Fruit fly (Drosophila melanogaster): ENCODE measurements around the gene CG10898.

The CG10898 gene

DNA sequence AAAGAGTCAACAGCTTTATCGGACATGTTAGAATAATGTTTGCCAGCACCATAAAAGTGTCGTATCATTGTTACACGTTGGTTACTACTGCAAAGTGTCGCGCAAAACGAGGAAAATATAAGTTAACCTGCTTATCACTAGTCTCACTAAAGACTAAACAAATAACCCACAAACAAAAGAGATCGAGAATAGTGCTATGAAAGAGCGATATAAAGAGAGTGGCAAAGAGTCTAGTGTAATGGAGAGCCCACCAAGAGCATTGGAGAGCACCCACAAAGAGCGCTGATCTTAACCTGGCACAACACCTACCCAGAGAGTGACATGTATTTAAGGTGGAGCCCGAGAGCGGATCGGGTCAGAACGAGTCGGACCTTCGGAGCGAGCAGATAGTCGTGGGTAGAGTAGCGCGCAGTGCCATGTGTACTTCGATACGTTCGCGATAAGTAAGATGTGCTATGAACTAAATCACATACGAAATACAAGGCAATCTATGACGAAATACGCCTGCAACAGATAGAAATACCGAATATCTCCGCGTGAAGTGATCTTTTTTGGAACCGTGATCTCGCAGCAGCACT, 11.4 kb downstream of the CG10898 start, which contains the start of gene Mrp4 (continued):
- TF ChIP-seq CG32532 (GFP tag; IDR thresholded peaks at IDR 0.05) = peak; percentile 78; the same call in 1 of the 2 replicates
- TF ChIP-seq Doc2 (GFP tag; IDR thresholded peaks at IDR 0.05) = no peak
- no peak for TF ChIP-seq Aef1 (GFP tag; IDR thresholded peaks at IDR 0.05)
- TF ChIP-seq hbn (GFP tag; IDR thresholded peaks at IDR 0.05; ENCODE audit: partially characterized antibody) = peak; percentile 66; the same call in 1 of the 2 replicates
- no peak for TF ChIP-seq CG6683 (GFP tag; optimal IDR thresholded peaks at IDR 0.05)
- no peak for TF ChIP-seq CG15696 (tag; optimal IDR thresholded peaks at IDR 0.05)
- TF ChIP-seq jumu (GFP tag; optimal IDR thresholded peaks at IDR 0.05) = no peak
- no peak for TF ChIP-seq CG14667 (GFP tag; IDR thresholded peaks at IDR 0.05)
- TF ChIP-seq bsh (GFP tag; optimal IDR thresholded peaks at IDR 0.05) = peak in 1 of 2 experiments; percentile 16
- TF ChIP-seq sug (tag; optimal IDR thresholded peaks at IDR 0.05) = peak; percentile 38
- TF ChIP-seq sr (GFP tag; IDR thresholded peaks at IDR 0.05) = peak; percentile 58; the same call in 1 of the 3 replicates
- no peak for TF ChIP-seq crc (GFP tag; optimal IDR thresholded peaks at IDR 0.05)
- TF ChIP-seq zf30C (GFP tag; optimal IDR thresholded peaks at IDR 0.05) = no peak
- TF ChIP-seq CG10321 (GFP tag; IDR thresholded peaks at IDR 0.05) = no peak
- TF ChIP-seq run (tag; optimal IDR thresholded peaks at IDR 0.05) = no peak
- TF ChIP-seq Jarid2 (GFP tag; optimal IDR thresholded peaks at IDR 0.05) = peak; percentile 96
- TF ChIP-seq HmgZ (tag; optimal IDR thresholded peaks at IDR 0.05) = peak; percentile 47
- no peak for TF ChIP-seq wor (GFP tag; IDR thresholded peaks at IDR 0.05)
- TF ChIP-seq gem (tag; optimal IDR thresholded peaks at IDR 0.05) = no peak
- no peak for TF ChIP-seq lmd (GFP tag; IDR thresholded peaks at IDR 0.05)
- no peak for TF ChIP-seq CG2889 (GFP tag; IDR thresholded peaks at IDR 0.05)
- TF ChIP-seq CG9797 (GFP tag; optimal IDR thresholded peaks at IDR 0.05) = no peak
- TF ChIP-seq MTF-1 (GFP tag; optimal IDR thresholded peaks at IDR 0.05; ENCODE audit: borderline replicate concordance) = peak; percentile 56
- peak; percentile 27 for TF ChIP-seq scrt (GFP tag; optimal IDR thresholded peaks at IDR 0.05)
- no peak for TF ChIP-seq pnt (GFP tag; optimal IDR thresholded peaks at IDR 0.05)
- no peak for TF ChIP-seq Oaz (GFP tag; IDR thresholded peaks at IDR 0.05)
- TF ChIP-seq HLH54F (GFP tag; optimal IDR thresholded peaks at IDR 0.05) = no peak
- TF ChIP-seq CG14014 (GFP tag; IDR thresholded peaks at IDR 0.05) = peak; percentile 58; the same call in 1 of the 2 replicates
- TF ChIP-seq CG30403 (GFP tag; optimal IDR thresholded peaks at IDR 0.05) = no peak
- peak; percentile 14 for TF ChIP-seq Fer3 (tag; optimal IDR thresholded peaks at IDR 0.05)
- peak; percentile 28 for TF ChIP-seq schlank (tag; optimal IDR thresholded peaks at IDR 0.05)
- no peak; the same call in 1 of the 2 replicates for TF ChIP-seq E2f1 (GFP tag; IDR thresholded peaks at IDR 0.05)
- no peak for TF ChIP-seq CG8388 (GFP tag; optimal IDR thresholded peaks at IDR 0.05)
- no peak for TF ChIP-seq CG7987 (GFP tag; optimal IDR thresholded peaks at IDR 0.05)
- TF ChIP-seq CG4707 (GFP tag; optimal IDR thresholded peaks at IDR 0.05) = no peak
- peak; percentile 29 for TF ChIP-seq CG13894 (tag; optimal IDR thresholded peaks at IDR 0.05)
- TF ChIP-seq CG17612 (GFP tag; IDR thresholded peaks at IDR 0.05) = no peak
- TF ChIP-seq CG6175 (GFP tag; IDR thresholded peaks at IDR 0.05) = no peak
- TF ChIP-seq Fer1 (GFP tag; optimal IDR thresholded peaks at IDR 0.05) = peak; percentile 58
- no peak for TF ChIP-seq CG1832 (GFP tag; optimal IDR thresholded peaks at IDR 0.05)
- TF ChIP-seq stc (GFP tag; IDR thresholded peaks at IDR 0.05) = peak; percentile 45; the same call in 1 of the 2 replicates
- TF ChIP-seq CG18011 (GFP tag; optimal IDR thresholded peaks at IDR 0.05) = no peak
- peak; percentile 34 for TF ChIP-seq CG7556 (GFP tag; optimal IDR thresholded peaks at IDR 0.05)
- TF ChIP-seq seq (GFP tag; IDR thresholded peaks at IDR 0.05) = peak; percentile 29; the same call in 1 of the 2 replicates
- TF ChIP-seq H15 (GFP tag; IDR thresholded peaks at IDR 0.05) = no peak
- peak; percentile 57 for TF ChIP-seq bbx (GFP tag; IDR thresholded peaks at IDR 0.05; ENCODE audit: partially characterized antibody)
- TF ChIP-seq org-1 (GFP tag; optimal IDR thresholded peaks at IDR 0.05) = no peak
- TF ChIP-seq sisA (GFP tag; IDR thresholded peaks at IDR 0.05) = no peak
- TF ChIP-seq odd (GFP tag; optimal IDR thresholded peaks at IDR 0.05) = peak; percentile 76
- TF ChIP-seq CG31441 (GFP tag; IDR thresholded peaks at IDR 0.05) = no peak; the same call in 1 of the 2 replicates

All from whole organism, embryonic.